Fruit fly (Drosophila melanogaster): ENCODE results near the gene CG43092.

CG43092 gene

dm6 chr3R:22745432-22745831, 24.0 kb downstream of the CG43092 start, which contains the start of the genes vret and HP1c (continued):
- TF ChIP-seq CG16815 (GFP tag; optimal IDR thresholded peaks at IDR 0.05) (no peak), wor (GFP tag; IDR thresholded peaks at IDR 0.05) (no peak), CG2712 (tag; optimal IDR thresholded peaks at IDR 0.05) (no peak), Atf-2 (GFP tag; optimal IDR thresholded peaks at IDR 0.05) (no peak), CoRest (tag; optimal IDR thresholded peaks at IDR 0.05) (no peak), CG4282 (GFP tag; optimal IDR thresholded peaks at IDR 0.05) (no peak), pita (GFP tag; optimal IDR thresholded peaks at IDR 0.05) (no peak), CG7745 (tag; optimal IDR thresholded peaks at IDR 0.05) (no peak), en (GFP tag; optimal IDR thresholded peaks at IDR 0.05) (no peak), Abd-B (GFP tag; optimal IDR thresholded peaks at IDR 0.05) (no peak), CG10147 (GFP tag; optimal IDR thresholded peaks at IDR 0.05) (no peak), CG32772 (GFP tag; IDR thresholded peaks at IDR 0.05) (no peak), scrt (GFP tag; optimal IDR thresholded peaks at IDR 0.05) (no peak), Dll (GFP tag; IDR thresholded peaks at IDR 0.05; ENCODE audit: partially characterized antibody) (no peak), Hr39 (optimal IDR thresholded peaks at IDR 0.05) (no peak), psq (GFP tag; optimal IDR thresholded peaks at IDR 0.05) (no peak), fd3F (GFP tag; optimal IDR thresholded peaks at IDR 0.05) (no peak), CG12659 (GFP tag; optimal IDR thresholded peaks at IDR 0.05) (peak; percentile 40), vvl (GFP tag; IDR thresholded peaks at IDR 0.05) (no peak), disco-r (GFP tag; optimal IDR thresholded peaks at IDR 0.05) (no peak), mld (GFP tag; IDR thresholded peaks at IDR 0.05; ENCODE audit: partially characterized antibody) (no peak), CG33213 (GFP tag; optimal IDR thresholded peaks at IDR 0.05) (no peak), bcd (GFP tag; optimal IDR thresholded peaks at IDR 0.05) (no peak), shn (GFP tag; optimal IDR thresholded peaks at IDR 0.05) (no peak), slou (GFP tag; optimal IDR thresholded peaks at IDR 0.05) (no peak), Chrac-16 (GFP tag; optimal IDR thresholded peaks at IDR 0.05) (no peak), tio (GFP tag; optimal IDR thresholded peaks at IDR 0.05) (no peak), CG5180 (GFP tag; optimal IDR thresholded peaks at IDR 0.05) (no peak), H15 (GFP tag; IDR thresholded peaks at IDR 0.05) (no peak), Adf1 (GFP tag; IDR thresholded peaks at IDR 0.05) (no peak), jigr1 (GFP tag; IDR thresholded peaks at IDR 0.05) (no peak), CG3995 (GFP tag; optimal IDR thresholded peaks at IDR 0.05) (peak; percentile 47), Spps (tag; optimal IDR thresholded peaks at IDR 0.05) (no peak), dpn (GFP tag; optimal IDR thresholded peaks at IDR 0.05) (no peak), Dref (GFP tag; IDR thresholded peaks at IDR 0.05) (peak; percentile 36; the same call in 1 of the 2 replicates), z (GFP tag; IDR thresholded peaks at IDR 0.05) (no peak), CG12391 (tag; optimal IDR thresholded peaks at IDR 0.05) (no peak), ssp (GFP tag; IDR thresholded peaks at IDR 0.05) (no peak), CG14014 (GFP tag; IDR thresholded peaks at IDR 0.05) (no peak), CG4404 (GFP tag; IDR thresholded peaks at IDR 0.05) (no peak), CG14667 (GFP tag; IDR thresholded peaks at IDR 0.05) (no peak), pnt (GFP tag; optimal IDR thresholded peaks at IDR 0.05) (no peak), CG15073 (GFP tag; optimal IDR thresholded peaks at IDR 0.05) (no peak), CG13287 (GFP tag; IDR thresholded peaks at IDR 0.05; ENCODE audit: partially characterized antibody) (peak; percentile 56; the same call in 1 of the 2 replicates), CG17359 (tag; optimal IDR thresholded peaks at IDR 0.05) (no peak), CG15601 (tag; optimal IDR thresholded peaks at IDR 0.05) (no peak), ind (GFP tag; optimal IDR thresholded peaks at IDR 0.05) (no peak), wek (GFP tag; optimal IDR thresholded peaks at IDR 0.05) (no peak), CG10431 (GFP tag; optimal IDR thresholded peaks at IDR 0.05) (no peak), hth (optimal IDR thresholded peaks at IDR 0.05) (no peak), CG12071 (GFP tag; optimal IDR thresholded peaks at IDR 0.05) (no peak), yki (optimal IDR thresholded peaks at IDR 0.05) (no peak), H2.0 (GFP tag; IDR thresholded peaks at IDR 0.05) (no peak)

Data from whole organism, embryonic.